Worm (Caenorhabditis elegans): Measurements from ENCODE around the gene mltn-12.

mltn-12 gene

ce11 chrIV:8949078-8950039 lies 43.5 kb upstream of the mltn-12 start (continued):
- TF ChIP-seq ZK546.5 (tag; optimal IDR thresholded peaks at IDR 0.05) (no peak), jun-1 (tag; optimal IDR thresholded peaks at IDR 0.05) (peak; percentile 77), nhr-28 (tag; optimal IDR thresholded peaks at IDR 0.05) (no peak), fkh-2 (tag; optimal IDR thresholded peaks at IDR 0.05) (no peak), lsy-12 (tag; optimal IDR thresholded peaks at IDR 0.05) (peak; percentile 33)

- TF ChIP-seq pha-4 (tag; optimal IDR thresholded peaks at IDR 0.05) (peak; percentile 22), elt-2 (tag; optimal IDR thresholded peaks at IDR 0.05) (peak; percentile 45), snpc-4 (tag; optimal IDR thresholded peaks at IDR 0.05) (no peak)
Observed at ce11 chrIV:8951953-8952567, 40.8 kb upstream of the mltn-12 start.

- no peak for TF ChIP-seq mml-1 (tag; optimal IDR thresholded peaks at IDR 0.05)
- peak; percentile 16 for TF ChIP-seq mdl-1 (tag; optimal IDR thresholded peaks at IDR 0.05)
- TF ChIP-seq nhr-25 (tag; optimal IDR thresholded peaks at IDR 0.05): peak; percentile 19
Observed at ce11 chrIV:8954126-8954525, 38.8 kb upstream of the mltn-12 start.

ce11 chrIV:8956189-8956588 lies 36.7 kb upstream of the mltn-12 start, which contains the start of gene tpra-1:
tpra-1 (plus strand) TSS chrIV:8956489.
- TF ChIP-seq nhr-28 (tag; optimal IDR thresholded peaks at IDR 0.05): no peak
- no peak for TF ChIP-seq mdl-1 (tag; optimal IDR thresholded peaks at IDR 0.05)
- no peak for TF ChIP-seq R02D3.7 (tag; optimal IDR thresholded peaks at IDR 0.05)
- no peak for TF ChIP-seq pqm-1 (tag; optimal IDR thresholded peaks at IDR 0.05)
- no peak for TF ChIP-seq nhr-77 (tag; optimal IDR thresholded peaks at IDR 0.05)
- no peak for TF ChIP-seq ceh-16 (tag; optimal IDR thresholded peaks at IDR 0.05)
- TF ChIP-seq nhr-11 (tag; optimal IDR thresholded peaks at IDR 0.05): no peak
- no peak for TF ChIP-seq tbx-2 (tag; optimal IDR thresholded peaks at IDR 0.05)
- TF ChIP-seq lin-39 (tag; optimal IDR thresholded peaks at IDR 0.05): no peak
- no peak for TF ChIP-seq nhr-25 (tag; optimal IDR thresholded peaks at IDR 0.05)
- TF ChIP-seq jun-1 (tag; optimal IDR thresholded peaks at IDR 0.05): no peak
- TF ChIP-seq egl-27 (tag; optimal IDR thresholded peaks at IDR 0.05): no peak
- TF ChIP-seq elt-3 (tag; optimal IDR thresholded peaks at IDR 0.05): no peak

- TF ChIP-seq fkh-2 (tag; optimal IDR thresholded peaks at IDR 0.05) (no peak), ceh-9 (tag; optimal IDR thresholded peaks at IDR 0.05) (no peak), elt-2 (tag; optimal IDR thresholded peaks at IDR 0.05) (no peak), nfya-1 (tag; optimal IDR thresholded peaks at IDR 0.05; ENCODE audit: insufficient read depth) (no peak), jun-1 (tag; optimal IDR thresholded peaks at IDR 0.05) (no peak), tbx-2 (tag; optimal IDR thresholded peaks at IDR 0.05) (no peak), fos-1 (tag; optimal IDR thresholded peaks at IDR 0.05) (no peak), mml-1 (tag; optimal IDR thresholded peaks at IDR 0.05) (no peak)
Observed at ce11 chrIV:8965883-8966282, 27.0 kb upstream of the mltn-12 start, which contains the start of gene C53B4.2. C53B4.2 (plus strand) TSS chrIV:8966183.

- TF ChIP-seq hmg-11 (tag; optimal IDR thresholded peaks at IDR 0.05) (no peak), egl-27 (tag; optimal IDR thresholded peaks at IDR 0.05) (no peak), skn-1 (tag; optimal IDR thresholded peaks at IDR 0.05) (no peak), sea-2 (GFP tag; optimal IDR thresholded peaks at IDR 0.05) (no peak), nhr-23 (tag; optimal IDR thresholded peaks at IDR 0.05) (no peak), ama-1 (optimal IDR thresholded peaks at IDR 0.05) (no peak)
Observed at ce11 chrIV:8967990-8968389, 24.9 kb upstream of the mltn-12 start, which contains the start of gene suex-2. suex-2 (plus strand) TSS chrIV:8968290.
